Fruit fly (Drosophila melanogaster) whole organism, larva: ENCODE measurements around the gene CG11679.

ENCODE experiments used
- noc ChIP-seq: fragments of 200-800 bp; sonication (Bioruptor generic); optimal IDR thresholded peaks from 3 replicates; lab custom pipeline; 2019; ENCODE audit warnings: missing biosample characterization, mild to moderate bottlenecking, missing genetic modification characterization, moderate library complexity

Gene CG11679

DNA sequence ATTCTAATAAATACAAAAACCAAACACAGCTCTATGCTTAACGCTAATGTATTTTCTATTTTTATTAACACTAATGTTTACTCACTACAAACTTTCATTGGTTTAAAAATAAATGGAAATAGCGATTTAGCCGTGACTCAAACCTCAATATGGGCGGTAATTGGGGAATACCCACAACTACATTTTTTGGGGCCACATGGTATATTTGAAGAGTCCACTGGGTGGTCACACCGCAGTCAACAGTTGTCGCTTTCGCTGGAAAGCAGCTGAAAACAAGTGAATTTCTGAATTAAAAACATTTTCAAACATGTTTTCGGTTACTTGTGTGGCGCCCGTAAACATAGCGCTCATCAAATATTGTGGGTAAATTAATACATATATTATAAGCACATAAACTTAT is 10.2 kb upstream of the CG11679 start, which contains the start of gene Mvd:
Mvd (plus strand) TSS at position 222 of the 400 bp plus-strand sequence.
- no peak for TF ChIP-seq noc (tag; lab: Kevin White, UChicago)

DNA sequence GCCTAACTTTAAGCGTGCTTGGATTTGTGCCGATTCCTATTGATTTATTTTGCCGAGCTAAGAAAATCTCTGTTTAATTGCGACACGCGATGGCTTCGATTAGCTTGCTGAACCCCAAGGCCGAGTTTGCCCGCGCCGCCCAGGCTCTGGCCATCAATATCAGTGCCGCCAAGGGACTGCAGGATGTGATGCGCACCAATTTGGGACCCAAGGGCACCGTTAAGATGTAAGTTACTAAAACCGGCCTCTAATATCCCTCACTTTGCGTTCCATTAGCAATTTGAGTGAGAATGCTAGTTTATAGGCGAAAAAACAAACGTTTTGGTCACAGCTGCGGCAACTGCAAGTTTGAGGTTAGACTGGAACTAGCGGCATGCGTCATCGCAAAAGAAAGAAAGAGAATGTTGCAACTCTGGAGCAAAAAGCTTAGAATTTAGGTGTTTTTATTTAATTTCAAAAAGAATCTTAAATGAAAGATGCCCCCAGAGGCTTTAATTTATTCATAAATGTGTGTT is 8.0 kb upstream of the CG11679 start:
- no peak for TF ChIP-seq noc (tag; lab: Kevin White, UChicago)

DNA sequence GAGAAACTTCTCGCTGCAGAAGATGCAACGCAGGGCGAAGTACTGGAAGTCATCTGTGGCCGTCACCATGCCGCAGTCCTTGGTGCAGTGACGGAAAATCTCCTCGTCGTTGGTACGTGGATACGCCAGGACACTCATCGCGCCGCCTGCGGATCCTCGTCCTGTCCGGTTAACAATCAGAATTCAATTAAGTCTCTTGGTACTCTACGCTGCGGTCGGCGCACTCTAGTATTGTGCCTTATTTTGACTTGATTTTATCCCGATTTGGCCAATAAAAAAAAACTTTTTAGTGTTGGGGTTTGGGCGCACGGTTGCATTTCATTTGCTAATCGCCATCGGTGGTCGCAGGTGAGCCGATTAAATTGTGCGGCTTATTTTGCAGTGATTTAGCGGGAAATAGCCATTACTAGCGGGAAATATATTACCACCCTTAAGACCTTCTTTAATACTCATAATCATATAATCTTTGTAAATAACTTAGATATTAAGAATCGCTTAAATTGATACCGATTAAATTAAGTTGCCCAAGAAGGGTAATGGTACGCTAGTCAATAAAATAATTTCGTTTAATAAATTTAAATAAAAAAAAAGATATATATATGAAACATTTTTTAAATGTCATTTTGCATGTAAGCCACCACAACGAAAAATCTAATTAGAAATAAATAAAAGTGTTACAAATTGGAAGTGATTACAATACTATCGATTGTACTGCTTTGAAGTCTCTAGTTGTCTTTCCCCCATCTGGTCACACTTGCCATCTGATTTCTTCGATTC is 7.3 kb upstream of the CG11679 start, which contains the start of the genes CG8944 and CCT6:
CG8944 (minus strand) TSS at position 327 of the 777 bp plus-strand sequence.
CCT6 (plus strand) TSS at position 744 of the 777 bp plus-strand sequence.
- no peak for TF ChIP-seq noc (tag; lab: Kevin White, UChicago)

DNA sequence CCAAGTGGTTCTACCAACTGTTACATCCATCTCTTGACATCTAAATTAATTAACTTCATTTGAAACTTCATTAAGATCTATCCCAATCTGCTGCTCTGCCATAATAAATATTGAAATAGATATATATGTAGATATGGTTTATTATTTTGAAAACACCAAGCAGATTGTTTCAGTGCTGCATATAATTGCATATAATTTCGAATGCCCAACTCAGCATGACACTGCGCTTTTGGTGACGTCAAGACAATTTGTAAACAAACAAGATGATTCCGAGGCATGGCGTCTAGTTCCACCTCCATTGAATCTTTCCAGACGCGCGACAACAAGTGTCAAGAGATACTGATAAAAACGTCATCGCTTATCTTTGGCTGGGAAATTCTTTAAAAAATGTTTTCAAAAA is 2.1 kb upstream of the CG11679 start:
- TF ChIP-seq noc (tag; lab: Kevin White, UChicago) = peak; percentile 25

DNA sequence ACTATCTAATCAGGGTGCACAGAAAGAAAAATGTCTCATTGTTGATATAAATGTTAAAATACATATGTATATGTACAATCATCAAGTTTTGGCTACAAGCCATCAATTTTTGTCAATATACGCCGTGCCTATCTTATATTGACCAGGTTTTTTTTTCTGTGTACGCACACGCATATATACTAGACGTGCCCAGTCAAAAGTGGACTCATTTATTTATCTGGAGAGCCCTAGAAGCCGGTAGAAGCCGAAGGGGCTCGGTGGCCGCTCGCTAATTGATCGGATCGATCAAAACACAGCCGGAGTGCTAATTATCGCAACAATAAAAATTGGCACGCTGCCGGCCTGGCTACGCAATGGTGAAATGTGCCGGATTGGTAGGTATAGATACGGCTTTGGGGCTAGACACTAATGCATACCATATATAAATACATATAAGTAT is 1.6 kb upstream of the CG11679 start:
- peak; percentile 91 for TF ChIP-seq noc (tag; lab: Kevin White, UChicago)

DNA sequence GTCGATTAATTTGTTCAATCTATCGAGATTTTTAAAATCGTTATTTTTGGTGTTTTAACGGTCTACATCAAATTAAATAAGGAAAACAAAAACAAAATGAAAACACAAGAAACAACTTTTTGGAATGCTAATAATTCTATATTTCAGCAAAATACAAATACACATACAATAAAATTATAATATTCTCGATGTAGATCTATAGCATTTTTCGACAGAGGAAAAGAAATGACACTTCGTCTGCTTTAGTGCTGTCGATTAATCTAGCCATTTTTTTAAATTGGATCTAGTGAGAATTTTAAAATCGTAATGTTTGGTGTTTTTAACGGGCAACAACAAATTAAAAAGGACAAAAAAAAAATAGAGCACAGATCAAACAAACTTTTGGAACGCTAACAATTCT is 1.6 kb downstream of the CG11679 start, which contains the start of gene Arp6:
Arp6 (minus strand) TSS at position 11 of the 400 bp plus-strand sequence.
- TF ChIP-seq noc (tag; lab: Kevin White, UChicago) = no peak

DNA sequence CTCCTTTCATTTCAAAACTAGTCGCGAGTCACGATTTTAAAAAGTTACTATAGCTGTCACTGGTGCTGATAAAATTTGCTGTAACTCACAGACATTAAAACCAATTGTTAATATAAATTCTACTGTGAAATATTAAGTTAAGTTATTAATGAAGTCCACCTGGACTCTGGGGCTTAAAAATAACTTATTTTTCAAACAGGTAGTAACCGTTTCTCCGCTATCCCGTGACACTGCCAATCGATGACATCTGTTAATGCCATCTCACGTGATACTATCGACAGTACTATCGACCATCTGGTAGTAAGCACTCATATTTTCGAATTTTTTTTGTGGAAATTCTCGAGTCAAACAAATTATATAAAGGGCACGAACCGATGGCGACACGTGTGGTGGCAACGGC is 4.8 kb downstream of the CG11679 start, which contains the start of the genes CG12379 and MagR:
CG12379 (minus strand) TSS at position 2 of the 400 bp plus-strand sequence.
MagR (plus strand) TSS at position 276 of the 400 bp plus-strand sequence.
- peak; percentile 76 for TF ChIP-seq noc (tag; lab: Kevin White, UChicago)

DNA sequence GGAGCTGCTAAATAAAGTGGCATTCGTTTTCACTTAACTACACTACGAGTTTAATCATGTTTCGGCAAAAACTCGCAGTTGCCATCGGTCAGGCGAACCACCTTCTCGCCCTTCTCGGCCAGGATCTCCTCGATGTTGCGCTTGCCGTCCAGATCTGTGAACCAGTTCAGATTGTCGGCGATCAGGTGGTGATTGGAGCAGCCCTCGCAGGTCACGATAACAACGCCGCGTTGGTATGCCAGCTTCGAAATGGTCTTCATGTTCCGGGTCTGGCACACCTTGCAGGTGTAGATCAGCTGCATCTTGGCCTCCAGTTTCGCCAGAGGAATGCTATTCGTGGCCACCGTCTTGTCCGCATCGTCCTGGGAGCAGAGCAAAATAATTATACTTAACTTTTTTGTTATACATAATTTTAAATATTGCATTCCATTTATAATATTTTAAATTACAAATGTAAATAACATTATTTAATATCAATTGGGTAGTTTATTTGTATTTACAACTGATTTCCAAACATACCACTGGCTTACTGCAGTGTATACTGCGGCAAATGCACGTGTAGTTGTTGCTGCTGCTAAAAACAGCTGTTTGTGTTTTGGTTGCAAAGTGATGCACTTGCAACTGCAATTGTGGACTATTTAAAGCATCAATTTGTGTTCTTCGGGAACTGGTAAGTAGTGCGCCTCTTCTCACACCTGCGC is 5.4 kb downstream of the CG11679 start:
- no peak for TF ChIP-seq noc (tag; lab: Kevin White, UChicago)

DNA sequence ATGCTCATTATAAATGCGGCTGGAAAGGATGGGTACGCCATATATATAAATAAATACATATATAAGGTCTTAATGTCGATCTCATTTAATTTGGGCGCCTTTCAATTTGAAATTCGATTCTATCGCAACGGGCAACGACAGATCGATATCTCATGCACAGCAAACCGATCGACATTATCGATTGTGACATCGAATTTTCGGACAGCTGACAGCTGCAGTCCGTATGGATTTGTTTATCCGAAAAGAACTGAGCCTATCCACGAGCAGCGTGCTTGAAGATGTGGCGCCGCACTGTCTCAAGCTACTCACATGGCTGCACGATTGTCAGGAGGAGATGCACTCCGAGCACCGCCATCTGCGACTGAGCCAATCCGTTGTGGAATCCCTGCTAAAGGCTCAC is 6.8 kb downstream of the CG11679 start, which contains the start of gene CG8191:
CG8191 (plus strand) TSS at position 211 of the 400 bp plus-strand sequence.
- no peak for TF ChIP-seq noc (tag; lab: Kevin White, UChicago)

DNA sequence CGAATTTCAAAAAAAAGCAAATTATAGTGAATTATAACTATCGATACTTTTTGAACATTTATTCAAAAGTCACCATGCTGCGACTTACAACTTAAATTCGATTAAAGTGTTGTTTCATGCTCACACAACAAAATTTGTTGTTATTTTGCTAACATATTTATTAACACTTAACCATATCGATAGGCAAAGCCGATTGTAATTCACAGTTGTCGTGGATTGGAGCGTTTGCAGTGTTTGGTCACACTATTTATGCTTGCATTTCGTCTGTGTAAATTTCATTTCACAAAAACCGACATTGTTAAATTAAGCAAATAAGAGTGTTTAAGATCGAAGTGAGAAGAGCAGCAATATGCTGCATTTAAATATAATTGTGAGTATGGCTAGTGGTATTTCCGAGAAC is 26.3 kb downstream of the CG11679 start, which contains the start of gene HUWE1:
HUWE1 (plus strand) TSS at position 220 of the 400 bp plus-strand sequence.
- TF ChIP-seq noc (tag; lab: Kevin White, UChicago) = no peak

DNA sequence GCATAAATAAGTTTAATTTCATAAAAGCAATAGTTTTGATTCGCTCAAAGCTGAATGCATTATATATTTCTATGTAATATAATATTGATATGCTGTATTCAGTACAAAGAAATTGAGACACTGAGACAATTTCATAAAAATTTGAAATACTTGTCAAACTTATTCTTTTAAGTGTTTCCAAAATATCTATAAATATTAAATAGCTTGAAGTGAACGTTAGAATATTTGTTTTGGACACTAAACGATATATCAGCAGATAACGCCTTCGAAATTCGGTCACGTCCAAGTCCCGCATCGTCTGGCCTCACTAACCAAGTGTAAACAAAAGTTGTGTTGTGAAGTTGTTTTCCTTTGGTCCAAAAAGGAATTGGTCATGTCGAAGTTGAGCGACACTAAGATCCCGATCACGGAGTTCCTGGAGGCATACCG is 28.0 kb downstream of the CG11679 start:
- no peak for TF ChIP-seq noc (tag; lab: Kevin White, UChicago)

DNA sequence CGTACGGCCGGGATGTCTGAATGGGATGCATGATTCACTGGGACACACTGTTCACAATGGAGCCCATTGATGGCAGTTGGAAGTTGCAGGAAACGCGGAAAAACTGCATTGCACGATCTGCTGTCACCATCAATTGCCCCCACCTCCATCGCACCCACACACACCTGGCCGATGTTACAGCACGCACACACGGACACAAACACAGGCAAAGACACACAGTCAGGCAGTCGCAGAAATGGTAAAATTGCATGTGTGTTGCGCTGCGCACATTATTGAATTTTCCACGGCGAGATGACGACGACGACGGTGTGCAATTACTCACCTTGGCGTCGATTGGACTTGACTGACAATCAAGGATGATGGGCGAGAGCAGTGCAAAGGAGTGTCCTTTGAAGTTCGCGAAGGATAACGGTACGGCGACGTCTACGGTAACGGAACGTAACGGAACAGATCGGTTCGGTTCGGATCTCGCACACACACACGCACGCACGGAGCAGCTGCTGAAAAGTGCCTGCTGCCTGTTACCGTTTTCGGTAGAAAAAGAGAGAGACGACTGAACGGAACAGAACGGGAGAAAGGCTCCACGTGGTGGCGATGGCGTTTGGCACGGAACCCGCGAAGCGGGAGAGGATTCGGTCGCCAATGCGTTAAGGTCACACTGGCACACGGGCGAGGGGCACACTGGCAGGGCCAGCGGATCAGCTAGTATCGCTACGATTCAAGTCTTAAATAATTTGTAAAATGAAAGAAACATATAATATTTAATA is 28.6 kb downstream of the CG11679 start, which contains the start of the genes CG9281 and CG15601:
CG9281 (minus strand) TSS at position 556 of the 767 bp plus-strand sequence.
CG15601 (plus strand) TSS at position 664 of the 767 bp plus-strand sequence.
- no peak for TF ChIP-seq noc (tag; lab: Kevin White, UChicago)

DNA sequence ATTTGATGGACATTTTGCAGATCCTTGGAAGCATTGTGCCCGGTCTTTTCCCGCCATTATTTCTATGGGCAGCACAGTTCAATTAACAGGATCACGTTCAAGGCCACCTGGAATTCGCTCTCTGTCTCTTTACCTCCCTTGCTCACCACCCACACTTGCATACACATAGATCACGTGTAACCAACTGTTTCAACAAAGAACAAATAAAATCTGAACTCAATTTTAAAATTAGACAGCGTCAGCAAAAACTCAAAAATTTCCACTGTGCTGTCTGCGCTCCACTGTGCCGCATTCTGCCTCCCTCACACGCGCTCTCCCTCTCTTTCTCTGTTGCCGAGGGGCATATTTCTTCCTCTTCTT is 29.1 kb downstream of the CG11679 start:
- no peak for TF ChIP-seq noc (tag; lab: Kevin White, UChicago)

DNA sequence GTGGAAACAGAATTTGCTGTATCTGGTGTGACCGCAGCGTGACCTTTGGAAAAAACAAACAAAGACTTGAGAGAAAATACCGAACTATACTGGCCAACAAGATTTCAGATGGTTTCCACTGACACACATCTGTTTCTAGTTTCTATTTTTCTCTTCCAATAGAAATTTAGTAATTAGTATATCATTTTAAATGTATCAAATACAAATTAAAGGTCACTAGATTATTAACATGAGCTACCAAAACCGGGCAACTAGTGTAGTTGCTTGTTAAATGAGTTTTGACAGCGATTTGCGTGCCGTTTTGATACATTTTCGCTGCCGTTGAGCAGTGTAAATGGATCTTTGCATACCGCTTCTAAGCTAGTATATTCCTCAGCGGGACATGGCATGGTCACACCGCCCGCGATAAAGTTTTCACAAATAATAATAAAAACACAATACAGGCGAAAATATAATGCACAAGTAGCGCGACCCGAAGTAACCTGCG is 35.0 kb downstream of the CG11679 start, which contains the start of the genes Pis and Hap40:
Pis (minus strand) TSS at position 51 of the 487 bp plus-strand sequence.
Hap40 (plus strand) TSS at position 406 of the 487 bp plus-strand sequence.
- peak; percentile 38 for TF ChIP-seq noc (tag; lab: Kevin White, UChicago)
